Fruit fly (Drosophila melanogaster) whole organism, embryonic: Measurements from ENCODE around the gene CG33268.

Experiments used
- Atf-2 ChIP-seq: fragments of 200-800 bp; sonication (Bioruptor generic); optimal IDR thresholded peaks from 2 replicates; lab custom pipeline; 2016; ENCODE audit warnings: missing biosample characterization, missing genetic modification characterization
- Awh ChIP-seq: fragments of 200-800 bp; sonication (Bioruptor generic); IDR thresholded peaks from 2 replicates; pipeline ENCODE4, ENCODE4 v1.3.6; 2022; ENCODE audit warnings: missing biosample characterization, missing genetic modification characterization
- CG11504 ChIP-seq: fragments of 200-800 bp; sonication (Bioruptor generic); optimal IDR thresholded peaks from 3 replicates; lab custom pipeline; 2019; ENCODE audit warnings: missing biosample characterization, mild to moderate bottlenecking, missing genetic modification characterization, moderate library complexity
- CG11723 ChIP-seq: fragments of 200-800 bp; sonication (Bioruptor generic); optimal IDR thresholded peaks from 2 replicates; lab custom pipeline; 2017; ENCODE audit warnings: missing biosample characterization, mild to moderate bottlenecking, missing genetic modification characterization
- CG14441 ChIP-seq: fragments of 200-800 bp; sonication (Bioruptor generic); IDR thresholded peaks from 2 replicates; pipeline ENCODE4 v1.3.6; 2022; ENCODE audit warnings: missing biosample characterization, missing genetic modification characterization
- CG1529 ChIP-seq: fragments of 200-800 bp; sonication (Bioruptor generic); optimal IDR thresholded peaks from 3 replicates; lab custom pipeline; 2018; ENCODE audit warnings: missing biosample characterization, missing genetic modification characterization
- CG1603 ChIP-seq: fragments of 200-800 bp; sonication (Bioruptor generic); optimal IDR thresholded peaks from 2 replicates; lab custom pipeline; 2019; ENCODE audit warnings: missing biosample characterization, mild to moderate bottlenecking, missing genetic modification characterization, moderate library complexity
- CG18619 ChIP-seq: fragments of 200-800 bp; sonication (Bioruptor generic); optimal IDR thresholded peaks from 3 replicates; lab custom pipeline; 2017; ENCODE audit warnings: missing biosample characterization, mild to moderate bottlenecking, missing genetic modification characterization
- CG2889 ChIP-seq: fragments of 200-800 bp; sonication (Bioruptor generic); IDR thresholded peaks from 3 replicates; pipeline ENCODE4 v1.3.6; 2022; ENCODE audit warnings: missing biosample characterization, missing genetic modification characterization
- CG34422 ChIP-seq: fragments of 200-800 bp; sonication (Bioruptor generic); IDR thresholded peaks from 3 replicates; pipeline ENCODE4 v1.3.6; 2022; ENCODE audit warnings: missing biosample characterization, missing genetic modification characterization
- CG3847 ChIP-seq: fragments of 200-800 bp; sonication (Bioruptor generic); IDR thresholded peaks from 2 replicates; pipeline ENCODE4 v1.3.6; 2022; ENCODE audit warnings: missing biosample characterization, missing genetic modification characterization
- CG42726 ChIP-seq: fragments of 200-800 bp; sonication (Bioruptor generic); IDR thresholded peaks from 2 replicates; pipeline ENCODE4 v1.3.6; 2022; ENCODE audit warnings: missing biosample characterization, missing genetic modification characterization; ENCODE audit not compliant: partially characterized antibody
- CG6654 ChIP-seq: fragments of 200-800 bp; sonication (Bioruptor generic); optimal IDR thresholded peaks from 2 replicates; lab custom pipeline; 2017; ENCODE audit warnings: missing biosample characterization, mild to moderate bottlenecking, missing genetic modification characterization
- CG7745 ChIP-seq: fragments of 200-800 bp; sonication (Bioruptor generic); optimal IDR thresholded peaks from 2 replicates; lab custom pipeline; 2018; ENCODE audit warnings: missing biosample characterization, mild to moderate bottlenecking, missing genetic modification characterization, moderate library complexity
- CG8089 ChIP-seq: fragments of 200-800 bp; sonication (Bioruptor generic); optimal IDR thresholded peaks from 3 replicates; lab custom pipeline; 2016; ENCODE audit warnings: missing biosample characterization, missing genetic modification characterization
- CG8388 ChIP-seq: fragments of 200-800 bp; sonication (Bioruptor generic); optimal IDR thresholded peaks from 2 replicates; lab custom pipeline; 2019; ENCODE audit warnings: missing biosample characterization, mild to moderate bottlenecking, missing genetic modification characterization, moderate library complexity
- CrebB ChIP-seq: fragments of 200-800 bp; sonication (Bioruptor generic); optimal IDR thresholded peaks from 3 replicates; lab custom pipeline; 2018; ENCODE audit warnings: missing biosample characterization, mild to moderate bottlenecking, missing genetic modification characterization
- Hr3 ChIP-seq: fragments of 200-800 bp; sonication (Bioruptor generic); optimal IDR thresholded peaks from 3 replicates; lab custom pipeline; 2016; ENCODE audit warnings: missing biosample characterization, missing genetic modification characterization
- Hr78 ChIP-seq, 2 experiments: fragments of 200-800 bp in 1 of 2; fragments of >200 bp in 1 of 2; sonication (Bioruptor generic) in 1 of 2; optimal IDR thresholded peaks; 2 replicates each; lab custom pipeline; 2017 to 2019; ENCODE audit warnings: missing biosample characterization in 2 of 2, missing genetic modification characterization in 2 of 2, mild to moderate bottlenecking in 1 of 2, moderate library complexity in 1 of 2
- Kr ChIP-seq: fragments of 200-800 bp; sonication (Bioruptor generic); optimal IDR thresholded peaks from 2 replicates; lab custom pipeline; 2017; ENCODE audit warnings: missing biosample characterization, mild to moderate bottlenecking, missing genetic modification characterization
- Meics ChIP-seq: fragments of 200-800 bp; sonication (Bioruptor generic); optimal IDR thresholded peaks from 2 replicates; lab custom pipeline; 2017; ENCODE audit warnings: missing biosample characterization, mild to moderate bottlenecking, missing genetic modification characterization
- NC2α ChIP-seq: fragments of 200-800 bp; sonication (Bioruptor generic); optimal IDR thresholded peaks from 2 replicates; lab custom pipeline; 2016; ENCODE audit warnings: missing biosample characterization, missing genetic modification characterization
- Nf-YA ChIP-seq: fragments of 200-800 bp; sonication (Bioruptor generic); IDR thresholded peaks from 2 replicates; pipeline ENCODE4 v1.3.6; 2022; ENCODE audit warnings: missing biosample characterization, missing genetic modification characterization
- Oli ChIP-seq: fragments of 200-800 bp; sonication (Bioruptor generic); optimal IDR thresholded peaks from 2 replicates; lab custom pipeline; 2018; ENCODE audit warnings: missing biosample characterization, mild to moderate bottlenecking, missing genetic modification characterization, moderate library complexity
- TFAM ChIP-seq: fragments of 200-800 bp; sonication (Bioruptor generic); optimal IDR thresholded peaks from 2 replicates; lab custom pipeline; 2017; ENCODE audit warnings: missing biosample characterization, missing genetic modification characterization, inconsistent platforms
- Tbp ChIP-seq: fragments of >200 bp; optimal IDR thresholded peaks from 2 replicates; lab custom pipeline; 2018; ENCODE audit warnings: missing biosample characterization, missing genetic modification characterization
- Vsx1 ChIP-seq: fragments of 200-800 bp; sonication (Bioruptor generic); optimal IDR thresholded peaks from 2 replicates; lab custom pipeline; 2017; ENCODE audit warnings: missing biosample characterization, mild to moderate bottlenecking, missing genetic modification characterization, missing genetic modification reagents
- al ChIP-seq: fragments of 200-800 bp; sonication (Bioruptor generic); IDR thresholded peaks from 2 replicates; pipeline ENCODE4 v1.3.6; 2022; ENCODE audit warnings: missing biosample characterization, missing genetic modification characterization
- ase ChIP-seq: fragments of 200-800 bp; sonication (Bioruptor generic); IDR thresholded peaks from 3 replicates; pipeline ENCODE4 v1.3.6; 2022; ENCODE audit warnings: missing biosample characterization, missing genetic modification characterization
- az2 ChIP-seq: fragments of 200-800 bp; sonication (Bioruptor generic); optimal IDR thresholded peaks from 3 replicates; lab custom pipeline; 2016; ENCODE audit warnings: missing biosample characterization, missing genetic modification characterization
- cwo ChIP-seq: fragments of 200-800 bp; sonication (Bioruptor generic); optimal IDR thresholded peaks from 3 replicates; lab custom pipeline; 2017; ENCODE audit warnings: missing biosample characterization, missing genetic modification characterization, mild to moderate bottlenecking, moderate library complexity, missing genetic modification reagents
- da ChIP-seq: fragments of 200-800 bp; sonication (Bioruptor generic); optimal IDR thresholded peaks from 2 replicates; lab custom pipeline; 2016; ENCODE audit warnings: missing biosample characterization, missing genetic modification characterization
- eve ChIP-seq, 2 experiments: fragments of >200 bp; optimal IDR thresholded peaks; 2 replicates each; lab custom pipeline; 2017; ENCODE audit warnings: missing biosample characterization in 2 of 2, missing genetic modification characterization in 2 of 2
- fru ChIP-seq: fragments of >200 bp; optimal IDR thresholded peaks from 2 replicates; lab custom pipeline; 2017
- gfzf ChIP-seq: fragments of 200-800 bp; sonication (Bioruptor generic); optimal IDR thresholded peaks from 2 replicates; lab custom pipeline; 2016; ENCODE audit warnings: missing biosample characterization, mild to moderate bottlenecking, missing genetic modification characterization, moderate library complexity
- hb ChIP-seq: fragments of 200-800 bp; sonication (Bioruptor generic); IDR thresholded peaks from 3 replicates; pipeline ENCODE4 v1.3.6; 2022; ENCODE audit warnings: missing biosample characterization, missing genetic modification characterization; ENCODE audit not compliant: partially characterized antibody
- insv ChIP-seq, 2 experiments: fragments of 200-800 bp; sonication (Bioruptor generic); optimal IDR thresholded peaks; 3 replicates each; lab custom pipeline; 2016 to 2018; ENCODE audit warnings: missing biosample characterization in 2 of 2, missing genetic modification characterization in 2 of 2
- jumu ChIP-seq: fragments of 200-800 bp; sonication (Bioruptor generic); optimal IDR thresholded peaks from 3 replicates; lab custom pipeline; 2016; ENCODE audit warnings: missing biosample characterization, missing genetic modification characterization
- lov ChIP-seq, 2 experiments: fragments of 200-800 bp in 1 of 2; fragments of >200 bp in 1 of 2; sonication (Bioruptor generic) in 1 of 2; IDR thresholded peaks in 1 of 2; optimal IDR thresholded peaks in 1 of 2; 2 replicates in 1 of 2; 3 replicates in 1 of 2; pipeline versions ENCODE4 v1.3.6 to Lab custom; 2017 to 2022; ENCODE audit warnings: missing biosample characterization in 1 of 2, missing genetic modification characterization in 1 of 2
- mam ChIP-seq: fragments of 200-800 bp; sonication (Bioruptor generic); optimal IDR thresholded peaks from 3 replicates; lab custom pipeline; 2016; ENCODE audit warnings: missing biosample characterization, missing genetic modification characterization
- odd ChIP-seq: fragments of 200-800 bp; sonication (Bioruptor generic); optimal IDR thresholded peaks from 2 replicates; lab custom pipeline; 2017; ENCODE audit warnings: missing biosample characterization, mild to moderate bottlenecking, missing genetic modification characterization
- pho ChIP-seq: fragments of 200-800 bp; sonication (Bioruptor generic); optimal IDR thresholded peaks from 2 replicates; lab custom pipeline; 2016; ENCODE audit warnings: missing biosample characterization, missing genetic modification characterization
- psq ChIP-seq: fragments of 200-800 bp; sonication (Bioruptor generic); optimal IDR thresholded peaks from 2 replicates; lab custom pipeline; 2017; ENCODE audit warnings: missing biosample characterization, missing genetic modification characterization
- run ChIP-seq: fragments of 200-800 bp; sonication (Bioruptor generic); optimal IDR thresholded peaks from 3 replicates; lab custom pipeline; 2018; ENCODE audit warnings: missing biosample characterization, mild to moderate bottlenecking, missing genetic modification characterization
- seq ChIP-seq: fragments of 200-800 bp; sonication (Bioruptor generic); IDR thresholded peaks from 2 replicates; pipeline ENCODE4 v1.3.6; 2022; ENCODE audit warnings: missing biosample characterization, missing genetic modification characterization
- sisA ChIP-seq: fragments of 200-800 bp; sonication (Bioruptor generic); IDR thresholded peaks from 2 replicates; pipeline ENCODE4 v1.3.6; 2022; ENCODE audit warnings: missing biosample characterization, missing genetic modification characterization
- stc ChIP-seq: fragments of 200-800 bp; sonication (Bioruptor generic); IDR thresholded peaks from 2 replicates; pipeline ENCODE4 v1.3.6; 2022; ENCODE audit warnings: missing biosample characterization, missing genetic modification characterization
- tx ChIP-seq: fragments of 200-800 bp; sonication (Bioruptor generic); optimal IDR thresholded peaks from 2 replicates; lab custom pipeline; 2016; ENCODE audit warnings: missing biosample characterization, missing genetic modification characterization
- unpg ChIP-seq: fragments of 200-800 bp; sonication (Bioruptor generic); optimal IDR thresholded peaks from 3 replicates; lab custom pipeline; 2018; ENCODE audit warnings: missing biosample characterization, mild to moderate bottlenecking, missing genetic modification characterization, moderate library complexity
- vvl ChIP-seq: fragments of 200-800 bp; sonication (Bioruptor generic); IDR thresholded peaks from 2 replicates; pipeline ENCODE4 v1.3.6; 2022; ENCODE audit warnings: missing biosample characterization, missing genetic modification characterization
- zfh2 ChIP-seq: fragments of 200-800 bp; sonication (Bioruptor generic); optimal IDR thresholded peaks from 2 replicates; lab custom pipeline; 2016; ENCODE audit warnings: missing biosample characterization, missing genetic modification characterization

CG33268 gene

DNA sequence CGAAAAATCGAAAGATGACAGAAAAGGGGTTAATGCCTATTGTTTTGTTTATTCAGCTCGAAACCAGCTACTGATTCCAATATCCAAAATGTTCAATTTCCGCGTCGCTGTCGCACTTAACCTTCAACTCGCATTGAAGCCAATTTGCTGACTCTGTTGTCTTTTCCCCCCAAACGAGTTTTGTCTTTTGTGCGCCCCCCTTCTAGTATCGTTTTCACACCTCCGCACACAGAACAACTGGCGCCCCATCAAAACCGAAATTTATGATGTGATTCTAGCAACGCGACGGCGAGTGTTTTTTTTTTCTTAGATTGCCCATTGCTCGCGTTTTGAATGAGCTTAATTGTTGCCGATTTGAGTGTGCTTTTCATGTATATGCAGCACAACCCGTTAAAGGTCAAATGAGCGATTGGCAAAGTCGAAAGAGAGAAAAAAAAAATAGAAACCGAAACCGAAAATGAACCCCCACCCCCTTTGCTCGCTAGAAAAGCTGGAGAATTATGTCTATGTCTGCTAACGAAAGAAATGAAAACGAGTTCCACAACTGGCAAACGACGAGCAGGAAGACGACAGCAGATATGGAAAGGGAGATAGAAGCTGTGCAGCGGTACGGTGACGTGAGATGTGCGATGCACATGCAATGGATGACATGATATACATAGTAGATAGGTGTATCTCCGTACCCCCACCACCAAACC, 40.5 kb downstream of the CG33268 start (continued):
- TF ChIP-seq stc (no peak), CG7745 (no peak), CG34422 (GFP tag; lab: Robert Waterston, UW) (no peak), CG1529 (GFP tag; lab: Kevin White, UChicago) (no peak), CG3847 (peak; percentile 17; the same call in 1 of the 2 replicates), Nf-YA (GFP tag; lab: Robert Waterston, UW) (no peak), insv (GFP tag; optimal IDR thresholded peaks at IDR 0.05; lab: Kevin White, UChicago) (no peak), jumu (GFP tag; lab: Kevin White, UChicago) (no peak), Meics (peak; percentile 23), hb (GFP tag; lab: Robert Waterston, UW) (no peak), CG18619 (GFP tag; lab: Kevin White, UChicago) (no peak), seq (GFP tag; lab: Robert Waterston, UW) (no peak), da (GFP tag; lab: Kevin White, UChicago) (no peak), az2 (GFP tag; lab: Kevin White, UChicago) (no peak), pho (no peak), fru (lab: Kevin White, UChicago) (no peak), psq (GFP tag; lab: Kevin White, UChicago) (no peak), odd (GFP tag; lab: Kevin White, UChicago) (no peak), CrebB (tag; lab: Kevin White, UChicago) (no peak), Oli (tag; lab: Kevin White, UChicago) (no peak), tx (GFP tag; lab: Kevin White, UChicago) (no peak), gfzf (no peak), Hr3 (GFP tag; lab: Kevin White, UChicago) (no peak), CG42726 (GFP tag; lab: Robert Waterston, UW) (no peak), CG11723 (GFP tag; lab: Kevin White, UChicago) (no peak), eve (GFP tag; optimal IDR thresholded peaks at IDR 0.05; lab: Kevin White, UChicago) (no peak), CG6654 (GFP tag; lab: Kevin White, UChicago) (no peak), lov (optimal IDR thresholded peaks at IDR 0.05; lab: Kevin White, UChicago) (no peak), lov (GFP tag; IDR thresholded peaks at IDR 0.05; lab: Robert Waterston, UW) (no peak), sisA (GFP tag; lab: Robert Waterston, UW) (no peak), ase (GFP tag; lab: Robert Waterston, UW) (no peak), CG1603 (tag; lab: Kevin White, UChicago) (no peak), mam (GFP tag; lab: Kevin White, UChicago) (no peak), CG8089 (GFP tag; lab: Kevin White, UChicago) (no peak), Tbp (GFP tag; lab: Kevin White, UChicago) (no peak), Kr (GFP tag; lab: Kevin White, UChicago) (no peak), Vsx1 (GFP tag; lab: Kevin White, UChicago) (peak; percentile 48), CG14441 (GFP tag; lab: Robert Waterston, UW) (0 out of 2 replicates have a peak, but pooled peaks have one; percentile 16), Hr78 (GFP tag; optimal IDR thresholded peaks at IDR 0.05; lab: Kevin White, UChicago) (peak in 1 of 2 experiments; percentile 49), run (tag; lab: Kevin White, UChicago) (no peak), zfh2 (GFP tag; lab: Kevin White, UChicago) (no peak), Awh (GFP tag; lab: Robert Waterston, UW) (no peak), unpg (GFP tag; lab: Kevin White, UChicago) (no peak), CG11504 (tag; lab: Kevin White, UChicago) (no peak), Atf-2 (GFP tag; lab: Kevin White, UChicago) (no peak), CG8388 (GFP tag; lab: Kevin White, UChicago) (no peak), CG2889 (GFP tag; lab: Robert Waterston, UW) (no peak), cwo (GFP tag; lab: Kevin White, UChicago) (no peak), TFAM (GFP tag; lab: Kevin White, UChicago) (no peak), al (GFP tag; lab: Robert Waterston, UW) (no peak), vvl (GFP tag; lab: Robert Waterston, UW) (no peak), NC2α (GFP tag; lab: Kevin White, UChicago) (no peak)
